Worm (Caenorhabditis elegans): ENCODE data around the gene K09D9.3.
A peak's percentile ranks its signal among the peaks of the same experiment; 100 is the strongest.

The K09D9.3 gene

DNA sequence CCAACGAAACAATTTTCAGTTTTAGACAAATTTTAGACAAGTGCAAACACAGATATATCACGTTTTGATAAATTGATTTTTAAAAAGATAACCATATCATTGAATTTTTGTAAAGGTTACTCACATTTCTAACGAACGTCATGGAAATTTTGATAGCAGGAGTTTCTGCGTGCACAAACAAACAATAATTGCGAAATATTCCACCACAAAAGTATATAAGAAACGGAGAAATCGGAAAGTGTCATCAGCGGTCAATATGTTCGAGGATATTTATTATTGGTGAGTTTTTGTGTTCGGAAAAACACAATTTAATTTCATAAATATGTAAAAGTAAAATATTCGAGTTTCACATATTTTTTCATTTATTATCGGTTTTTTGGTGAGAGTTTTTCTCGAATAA is 15.0 kb downstream of the K09D9.3 start, which contains the start of gene C49G7.7:
Gene C49G7.7 (plus strand): TSS at position 174 of the 400 bp plus-strand sequence.
- no peak for TF ChIP-seq madf-9 (GFP tag; conservative IDR thresholded peaks at IDR 0.05)
- no peak for TF ChIP-seq attf-4 (tag; optimal IDR thresholded peaks at IDR 0.05)
- no peak for TF ChIP-seq dmd-8 (GFP tag; IDR thresholded peaks at IDR 0.05)
- TF ChIP-seq sdz-12 (GFP tag; optimal IDR thresholded peaks at IDR 0.05), result no peak
- peak; percentile 58 for TF ChIP-seq zip-2 (tag; optimal IDR thresholded peaks at IDR 0.05)
- TF ChIP-seq aha-1 (tag), result peak; percentile 32
- no peak for TF ChIP-seq snpc-4 (tag; optimal IDR thresholded peaks at IDR 0.05)
- no peak for TF ChIP-seq aly-2 (tag; optimal IDR thresholded peaks at IDR 0.05)
- TF ChIP-seq pqm-1 (tag; optimal IDR thresholded peaks at IDR 0.05), result peak; percentile 29
- TF ChIP-seq daf-16 (GFP tag; optimal IDR thresholded peaks at IDR 0.05), result no peak
- TF ChIP-seq daf-16 (tag; optimal IDR thresholded peaks at IDR 0.05), result peak; percentile 27

DNA sequence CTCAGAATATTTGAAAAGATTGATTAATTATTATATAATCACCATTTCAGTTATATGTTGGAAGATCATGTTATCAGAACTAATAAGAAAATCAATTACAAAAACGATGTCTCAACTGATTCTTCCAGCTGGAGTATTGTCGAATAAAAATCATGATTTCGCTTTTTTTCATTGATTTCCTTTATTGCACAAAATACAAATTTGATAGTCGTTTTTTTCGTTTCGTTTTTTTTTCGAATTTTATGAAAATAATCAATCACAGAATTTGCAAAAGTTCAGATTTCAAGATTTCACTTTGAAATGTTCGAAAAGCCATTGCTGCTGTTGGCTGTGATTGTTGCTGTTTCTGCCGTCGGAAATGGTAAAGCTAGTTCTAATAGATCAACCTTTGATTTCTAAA is 16.5 kb downstream of the K09D9.3 start, which contains the start of gene C49G7.13:
Gene C49G7.13 (plus strand): TSS at position 301 of the 400 bp plus-strand sequence.
- TF ChIP-seq rbr-2 (tag; optimal IDR thresholded peaks at IDR 0.05), result no peak
- no peak for TF ChIP-seq dpl-1 (GFP tag; optimal IDR thresholded peaks at IDR 0.05)
- no peak for TF ChIP-seq F10B5.3 (tag; optimal IDR thresholded peaks at IDR 0.05)
- no peak for TF ChIP-seq tra-1 (GFP tag; IDR thresholded peaks at IDR 0.05)

DNA sequence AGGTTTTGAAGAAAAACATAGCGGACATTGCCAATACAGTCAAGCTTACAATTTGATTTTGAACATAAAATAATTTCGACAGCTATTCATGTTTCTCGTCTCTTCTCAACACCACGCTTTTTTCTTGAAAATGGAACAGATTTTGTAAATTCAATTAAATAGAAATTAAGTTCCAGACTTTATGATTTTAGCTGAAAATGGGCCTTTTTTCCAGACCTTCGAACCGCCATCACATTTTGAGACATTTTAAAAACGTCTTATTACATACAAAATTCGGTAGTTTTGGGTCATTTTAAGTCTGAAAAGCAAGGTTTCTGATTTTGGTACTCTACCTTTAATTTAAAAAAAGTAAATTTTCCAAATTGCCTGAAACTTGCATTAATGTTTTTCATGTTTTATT is 18.8 kb downstream of the K09D9.3 start, which contains the start of gene C49G7.12:
Gene C49G7.12 (plus strand): TSS at position 301 of the 400 bp plus-strand sequence.
- TF ChIP-seq cey-2 (tag; optimal IDR thresholded peaks at IDR 0.05; ENCODE audit: borderline replicate concordance, insufficient read depth) (no peak), nhr-111 (GFP tag; optimal IDR thresholded peaks at IDR 0.05) (no peak), daf-19 (GFP tag; conservative IDR thresholded peaks at IDR 0.05) (no peak), mdl-1 (tag; optimal IDR thresholded peaks at IDR 0.05) (no peak), F10B5.3 (tag; optimal IDR thresholded peaks at IDR 0.05) (no peak), rbr-2 (tag; optimal IDR thresholded peaks at IDR 0.05) (no peak), mes-2 (tag; optimal IDR thresholded peaks at IDR 0.05; ENCODE audit: poor library complexity, severe bottlenecking) (no peak), nhr-41 (GFP tag; IDR thresholded peaks at IDR 0.05) (no peak), ctbp-1 (GFP tag; IDR thresholded peaks at IDR 0.05) (no peak), ceh-82 (tag; optimal IDR thresholded peaks at IDR 0.05) (no peak)

DNA sequence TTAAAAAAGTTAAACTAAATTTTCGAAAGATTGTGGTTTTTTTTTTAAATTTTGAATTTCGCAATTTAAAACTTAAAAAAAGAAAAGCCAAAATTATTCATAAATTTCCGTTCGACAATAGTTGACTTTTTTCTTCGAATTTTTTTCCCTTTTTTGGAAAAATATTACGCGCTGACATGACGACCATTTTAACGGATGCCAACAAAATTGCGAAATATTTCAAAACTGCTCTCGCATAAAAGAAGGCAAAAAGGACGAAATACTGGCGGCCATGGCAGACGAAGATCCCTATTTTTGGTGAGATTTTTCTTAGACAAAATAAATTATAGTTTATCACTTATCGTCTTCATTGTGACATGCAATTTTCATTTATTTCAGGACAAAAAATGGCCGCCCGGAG is 19.3 kb downstream of the K09D9.3 start:
- TF ChIP-seq lin-38 (GFP tag; IDR thresholded peaks at IDR 0.05), result no peak
- no peak for TF ChIP-seq ceh-62 (tag; optimal IDR thresholded peaks at IDR 0.05)
- no peak for TF ChIP-seq mxl-3 (GFP tag; optimal IDR thresholded peaks at IDR 0.05)
- TF ChIP-seq attf-4 (tag; optimal IDR thresholded peaks at IDR 0.05), result no peak
- no peak for TF ChIP-seq php-3 (GFP tag; IDR thresholded peaks at IDR 0.05)
- TF ChIP-seq zip-2 (tag; optimal IDR thresholded peaks at IDR 0.05), result peak; percentile 63
- no peak for TF ChIP-seq nhr-237 (tag; optimal IDR thresholded peaks at IDR 0.05)
- TF ChIP-seq lin-15B (tag; optimal IDR thresholded peaks at IDR 0.05), result no peak

DNA sequence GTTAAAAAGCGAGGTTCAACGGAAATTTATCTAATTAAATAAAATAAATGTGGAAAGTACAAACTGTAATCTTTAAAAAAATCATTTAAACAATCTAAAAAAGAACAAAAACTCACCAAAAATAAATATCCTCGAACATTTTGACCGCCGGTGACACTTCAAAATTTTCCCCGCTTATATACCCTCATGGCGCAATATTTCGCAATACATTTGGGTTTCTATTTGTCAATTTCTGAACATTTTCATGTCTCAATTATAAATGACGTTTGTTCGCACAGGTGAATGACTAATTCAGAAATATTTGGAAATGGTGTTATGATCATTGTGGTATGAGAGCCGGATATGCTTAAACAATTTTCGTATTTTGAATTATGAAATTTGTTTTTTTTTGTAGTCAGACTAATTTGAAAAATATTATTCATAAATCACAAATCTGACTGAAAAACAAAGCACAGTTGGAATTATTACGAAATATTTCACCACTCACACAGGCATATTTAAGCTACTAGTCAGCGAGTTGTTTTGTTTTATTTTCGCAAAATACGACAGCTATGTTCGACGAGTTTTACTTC is 22.7 kb downstream of the K09D9.3 start, which contains the start of the genes C49G7.10 and irg-2:
Gene C49G7.10 (minus strand): TSS at position 169 of the 572 bp plus-strand sequence.
Gene irg-2 (plus strand): TSS at position 329 of the 572 bp plus-strand sequence.
- no peak for TF ChIP-seq mep-1 (tag; optimal IDR thresholded peaks at IDR 0.05)
- no peak for TF ChIP-seq egl-43 (GFP tag; IDR thresholded peaks at IDR 0.05)
- peak; percentile 59 for TF ChIP-seq dve-1 (tag; optimal IDR thresholded peaks at IDR 0.05; ENCODE audit: insufficient read depth)
- peak; percentile 12 for TF ChIP-seq pqm-1 (tag; optimal IDR thresholded peaks at IDR 0.05)
- peak; percentile 31 for TF ChIP-seq T20F7.1 (GFP tag; optimal IDR thresholded peaks at IDR 0.05)
- TF ChIP-seq dpl-1 (GFP tag; optimal IDR thresholded peaks at IDR 0.05), result peak; percentile 7
- peak; percentile 100 for TF ChIP-seq zip-2 (tag; optimal IDR thresholded peaks at IDR 0.05)
- no peak for TF ChIP-seq D1046.2 (GFP tag; IDR thresholded peaks at IDR 0.05)
- no peak for TF ChIP-seq rbr-2 (tag; optimal IDR thresholded peaks at IDR 0.05)
- TF ChIP-seq nhr-11 (tag; optimal IDR thresholded peaks at IDR 0.05), result peak; percentile 46
- no peak for TF ChIP-seq mdt-29 (GFP tag; IDR thresholded peaks at IDR 0.05)
- peak; percentile 62 for TF ChIP-seq dmd-6 (GFP tag; IDR thresholded peaks at IDR 0.05)
- TF ChIP-seq unc-62 (GFP tag; optimal IDR thresholded peaks at IDR 0.05 in 1 of 2), result peak in 1 of 2 experiments; percentile 14
- no peak for TF ChIP-seq unc-62 (tag; optimal IDR thresholded peaks at IDR 0.05)
- peak; percentile 98 for TF ChIP-seq ztf-7 (tag; optimal IDR thresholded peaks at IDR 0.05)
- no peak for TF ChIP-seq nhr-41 (GFP tag; IDR thresholded peaks at IDR 0.05)
- TF ChIP-seq nhr-28 (tag; optimal IDR thresholded peaks at IDR 0.05), result peak; percentile 18
- no peak for TF ChIP-seq nhr-10 (tag; optimal IDR thresholded peaks at IDR 0.05)
- no peak for TF ChIP-seq hif-1 (tag; optimal IDR thresholded peaks at IDR 0.05)
- no peak for TF ChIP-seq ceh-20 (GFP tag; IDR thresholded peaks at IDR 0.05)
